Worm (Caenorhabditis elegans) whole organism, L4/young adult: ENCODE measurements around the gene R08A2.1.

Experiments used
- dao-5 ChIP-seq: sonication (generic microtip); optimal IDR thresholded peaks from 2 replicates; lab custom pipeline; 2016; ENCODE audit warnings: missing genotype, missing genetic modification characterization, moderate library complexity, missing compliant biosample characterization
- him-1 ChIP-seq: sonication (generic microtip); optimal IDR thresholded peaks from 2 replicates; lab custom pipeline; 2016; ENCODE audit warnings: missing genotype, missing genetic modification reagents, missing genetic modification characterization, missing compliant biosample characterization

ce11 chrV:14726596-14726995 lies 7.2 kb upstream of the R08A2.1 start, which contains the start of gene Y50E8A.1:
- TF ChIP-seq dao-5 (tag; lab: Kevin White, UChicago) (no peak), him-1 (tag; lab: Kevin White, UChicago) (no peak)
